Worm (Caenorhabditis elegans): ENCODE measurements around the gene spp-18.

spp-18 gene

DNA sequence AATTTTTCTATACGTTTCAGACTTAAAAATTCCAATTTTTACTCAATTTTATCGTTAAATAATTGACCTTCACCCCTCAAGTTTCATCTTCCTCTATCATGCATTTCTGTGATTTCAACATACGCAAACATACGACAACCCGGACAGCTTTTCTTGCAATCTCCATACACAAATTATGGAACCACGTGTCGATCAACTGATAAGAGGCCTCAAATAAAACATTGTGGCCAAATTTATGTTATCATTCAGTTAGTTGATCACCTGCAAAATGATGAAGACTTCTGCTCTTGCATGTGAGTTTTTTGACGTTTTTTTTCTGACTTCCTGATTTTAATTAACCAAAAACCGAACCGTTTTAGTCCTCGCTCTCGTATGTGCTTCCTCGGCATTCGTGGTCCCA is at the start of gene spp-18:
spp-18 (plus strand) TSS at position 257 of the 400 bp plus-strand sequence.
- TF ChIP-seq snpc-4 (tag; optimal IDR thresholded peaks at IDR 0.05) (no peak), ceh-83 (GFP tag; optimal IDR thresholded peaks at IDR 0.05) (no peak), ceh-39 (tag; optimal IDR thresholded peaks at IDR 0.05) (no peak), zip-8 (tag; optimal IDR thresholded peaks at IDR 0.05) (no peak), M03D4.4 (tag; optimal IDR thresholded peaks at IDR 0.05) (no peak)

DNA sequence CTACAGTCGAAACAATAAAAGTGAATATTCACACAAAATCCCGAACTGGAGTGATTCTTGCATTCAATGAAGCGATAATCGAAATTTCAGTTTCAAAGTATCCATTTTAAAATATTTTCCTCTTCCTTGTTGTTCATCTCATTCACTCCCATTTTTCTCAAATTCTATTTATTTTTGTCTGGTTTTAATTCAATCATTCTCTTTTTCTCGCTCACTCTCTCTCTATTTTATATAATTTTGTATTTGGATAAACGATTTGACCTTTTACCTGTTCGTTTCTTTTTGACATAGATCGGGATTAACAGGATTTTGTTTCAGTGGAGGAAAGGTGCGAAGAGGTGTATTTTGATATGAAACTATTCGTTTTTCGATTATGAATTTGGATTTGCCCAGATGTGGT is 47.5 kb upstream of the spp-18 start, which contains the start of gene T05A1.5:
T05A1.5 (plus strand) TSS at position 301 of the 400 bp plus-strand sequence.
- TF ChIP-seq ceh-39 (tag; optimal IDR thresholded peaks at IDR 0.05), result no peak

DNA sequence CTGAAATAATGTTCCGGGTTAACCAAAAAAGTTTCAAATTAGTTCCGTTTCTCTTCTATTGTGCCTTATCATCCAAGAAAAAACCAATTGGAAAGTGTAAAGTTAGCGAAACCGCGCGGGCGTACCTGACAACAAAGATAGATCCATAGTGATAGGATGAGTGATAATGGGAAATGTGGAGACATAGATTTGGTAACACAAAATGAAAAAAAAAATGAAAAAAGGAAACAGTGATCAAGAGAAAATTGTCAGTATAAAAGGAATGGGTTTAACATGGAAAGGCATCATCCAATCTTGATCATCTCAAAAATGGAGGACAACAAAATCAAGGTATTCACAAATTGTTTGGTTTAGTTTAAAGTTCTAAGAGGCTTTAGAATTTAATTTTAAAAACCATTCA is 30.4 kb upstream of the spp-18 start, which contains the start of gene col-122:
col-122 (plus strand) TSS at position 301 of the 400 bp plus-strand sequence.
- TF ChIP-seq elt-1 (tag; optimal IDR thresholded peaks at IDR 0.05; ENCODE audit: borderline replicate concordance, insufficient read depth), result no peak
- no peak for TF ChIP-seq unc-39 (tag; optimal IDR thresholded peaks at IDR 0.05)
- no peak for TF ChIP-seq pha-4 (tag; optimal IDR thresholded peaks at IDR 0.05)
- no peak for TF ChIP-seq ceh-83 (GFP tag; optimal IDR thresholded peaks at IDR 0.05)
- no peak for TF ChIP-seq hlh-1 (tag; optimal IDR thresholded peaks at IDR 0.05)
- TF ChIP-seq elt-3 (tag; optimal IDR thresholded peaks at IDR 0.05), result no peak
- no peak for TF ChIP-seq lsy-2 (tag; optimal IDR thresholded peaks at IDR 0.05)
- no peak for TF ChIP-seq mep-1 (tag; optimal IDR thresholded peaks at IDR 0.05)
- no peak for TF ChIP-seq ceh-43 (GFP tag; optimal IDR thresholded peaks at IDR 0.05)
- TF ChIP-seq zip-8 (tag; optimal IDR thresholded peaks at IDR 0.05), result no peak
- TF ChIP-seq sptf-1 (tag; optimal IDR thresholded peaks at IDR 0.05), result no peak
- no peak for TF ChIP-seq nhr-76 (tag; optimal IDR thresholded peaks at IDR 0.05)
- no peak for TF ChIP-seq M03D4.4 (tag; optimal IDR thresholded peaks at IDR 0.05)
- TF ChIP-seq ceh-39 (tag; optimal IDR thresholded peaks at IDR 0.05), result no peak
- no peak for TF ChIP-seq unc-62 (GFP tag; optimal IDR thresholded peaks at IDR 0.05)
- no peak for TF ChIP-seq nhr-237 (tag; optimal IDR thresholded peaks at IDR 0.05)
- TF ChIP-seq bed-3 (GFP tag; optimal IDR thresholded peaks at IDR 0.05), result no peak
- TF ChIP-seq tbx-8 (GFP tag; optimal IDR thresholded peaks at IDR 0.05), result no peak

DNA sequence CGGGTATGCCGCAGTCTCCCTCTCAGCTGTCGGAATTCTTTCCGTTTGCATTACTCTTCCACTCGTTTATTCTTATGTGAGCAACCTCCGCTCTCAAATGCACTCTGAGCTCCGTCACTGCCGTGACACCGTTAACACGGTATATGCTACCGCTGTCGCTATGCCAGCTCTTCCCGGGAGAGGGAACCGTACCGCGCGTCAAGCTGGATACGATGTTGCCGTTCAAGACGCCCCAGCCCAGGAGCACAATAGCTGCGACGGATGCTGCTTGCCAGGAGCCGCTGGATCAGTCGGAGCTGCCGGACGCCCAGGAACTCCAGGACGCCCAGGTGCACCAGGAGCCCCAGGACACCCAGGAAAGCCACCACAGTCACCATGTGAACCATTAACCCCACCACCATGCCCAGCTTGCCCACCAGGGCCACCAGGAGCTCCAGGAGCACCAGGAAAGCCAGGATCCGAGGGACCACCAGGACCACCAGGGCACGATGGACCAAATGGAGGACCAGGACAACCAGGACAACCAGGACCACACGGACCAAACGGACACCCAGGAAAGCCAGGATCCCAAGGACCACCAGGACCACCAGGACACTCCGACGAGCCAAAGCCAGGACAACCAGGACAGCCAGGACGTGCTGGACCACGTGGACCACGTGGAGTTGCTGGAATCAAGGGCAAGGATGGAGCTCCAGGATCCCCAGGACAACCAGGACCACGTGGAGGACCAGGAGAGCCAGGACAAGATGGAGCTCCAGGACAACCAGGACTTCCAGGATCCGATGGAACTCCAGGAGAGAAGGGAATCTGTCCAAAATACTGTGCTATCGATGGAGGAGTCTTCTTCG is 29.8 kb upstream of the spp-18 start:
- no peak for TF ChIP-seq bed-3 (GFP tag; optimal IDR thresholded peaks at IDR 0.05)
- TF ChIP-seq tbx-8 (GFP tag; optimal IDR thresholded peaks at IDR 0.05), result no peak
- TF ChIP-seq sptf-1 (tag; optimal IDR thresholded peaks at IDR 0.05), result no peak
- TF ChIP-seq ham-2 (GFP tag; optimal IDR thresholded peaks at IDR 0.05), result no peak
- no peak for TF ChIP-seq unc-62 (GFP tag; optimal IDR thresholded peaks at IDR 0.05)
- TF ChIP-seq drap-1 (GFP tag; optimal IDR thresholded peaks at IDR 0.05), result no peak
- no peak for TF ChIP-seq nhr-12 (tag; optimal IDR thresholded peaks at IDR 0.05)

DNA sequence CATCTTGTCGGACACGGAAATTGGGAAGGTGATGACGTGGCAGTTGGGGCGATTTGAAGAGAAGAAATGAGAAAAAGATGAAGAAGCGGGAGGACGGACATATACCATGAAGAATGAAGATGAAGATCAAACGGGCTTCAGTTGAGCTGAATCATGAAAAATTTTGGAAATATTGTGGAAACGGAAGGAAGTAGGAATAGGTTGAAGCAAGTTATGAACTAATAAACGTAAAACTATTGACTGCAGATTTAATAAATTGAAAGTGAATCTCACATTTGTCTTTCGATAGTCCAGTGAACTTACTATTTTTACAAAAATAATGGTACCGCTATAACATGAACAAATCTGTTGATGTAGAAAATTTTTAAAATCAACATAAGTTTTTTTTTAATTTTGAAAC is 27.0 kb upstream of the spp-18 start, which contains the start of gene lron-14:
lron-14 (minus strand) TSS at position 101 of the 400 bp plus-strand sequence.
- TF ChIP-seq elt-1 (tag; optimal IDR thresholded peaks at IDR 0.05; ENCODE audit: borderline replicate concordance, insufficient read depth), result no peak
- TF ChIP-seq lsy-2 (tag; optimal IDR thresholded peaks at IDR 0.05), result no peak
- no peak for TF ChIP-seq ceh-43 (GFP tag; optimal IDR thresholded peaks at IDR 0.05)
- TF ChIP-seq zip-8 (tag; optimal IDR thresholded peaks at IDR 0.05), result no peak
- no peak for TF ChIP-seq mab-5 (tag; optimal IDR thresholded peaks at IDR 0.05)
- no peak for TF ChIP-seq unc-120 (tag; optimal IDR thresholded peaks at IDR 0.05; ENCODE audit: poor library complexity, severe bottlenecking)
- TF ChIP-seq hlh-1 (tag; optimal IDR thresholded peaks at IDR 0.05), result no peak
- TF ChIP-seq lin-13 (tag; optimal IDR thresholded peaks at IDR 0.05), result no peak

DNA sequence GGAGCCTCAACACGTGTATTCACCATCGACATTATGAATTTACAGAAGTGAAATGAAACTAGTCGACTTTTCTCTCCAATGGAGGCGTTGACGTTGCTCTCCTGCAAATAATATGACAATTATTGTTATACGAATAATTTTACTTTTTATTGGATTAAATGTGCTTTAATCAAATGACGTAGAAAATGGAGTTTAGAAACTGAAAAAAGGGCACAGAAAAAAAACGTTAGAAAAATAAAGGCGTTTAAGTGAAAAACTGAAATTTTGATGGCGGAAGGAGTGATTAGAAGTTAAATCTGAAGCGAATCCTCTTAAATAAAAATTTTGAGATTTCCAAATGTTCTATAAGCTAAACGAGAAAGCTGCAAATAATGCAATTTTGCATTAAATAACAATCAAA is 13.5 kb upstream of the spp-18 start, which contains the start of gene npr-2:
npr-2 (minus strand) TSS at position 101 of the 400 bp plus-strand sequence.
- TF ChIP-seq lsy-2 (tag; optimal IDR thresholded peaks at IDR 0.05), result no peak
- TF ChIP-seq unc-120 (tag; optimal IDR thresholded peaks at IDR 0.05; ENCODE audit: poor library complexity, severe bottlenecking), result no peak
- no peak for TF ChIP-seq sem-2 (GFP tag; optimal IDR thresholded peaks at IDR 0.05)
- no peak for TF ChIP-seq ceh-43 (GFP tag; optimal IDR thresholded peaks at IDR 0.05)
- TF ChIP-seq nhr-12 (tag; optimal IDR thresholded peaks at IDR 0.05), result no peak
- no peak for TF ChIP-seq lin-32 (GFP tag; optimal IDR thresholded peaks at IDR 0.05)
- TF ChIP-seq mep-1 (tag; optimal IDR thresholded peaks at IDR 0.05), result no peak
- TF ChIP-seq pha-4 (tag; optimal IDR thresholded peaks at IDR 0.05), result no peak
- no peak for TF ChIP-seq bed-3 (GFP tag; optimal IDR thresholded peaks at IDR 0.05)
- TF ChIP-seq drap-1 (GFP tag; optimal IDR thresholded peaks at IDR 0.05), result no peak
- TF ChIP-seq elt-3 (tag; optimal IDR thresholded peaks at IDR 0.05), result no peak
- TF ChIP-seq ces-1 (GFP tag; optimal IDR thresholded peaks at IDR 0.05), result no peak
